Fruit fly (Drosophila melanogaster) whole organism, adult: ENCODE measurements around the gene CG15145.

Source experiments
- CG11617 ChIP-seq: fragments of 200-800 bp; sonication (Bioruptor generic); optimal IDR thresholded peaks from 2 replicates; lab custom pipeline; 2017; ENCODE audit warnings: mild to moderate bottlenecking, missing biosample characterization, missing genetic modification reagents, missing genetic modification characterization
- CG12768 ChIP-seq: fragments of 200-800 bp; sonication (Bioruptor generic); optimal IDR thresholded peaks from 2 replicates; lab custom pipeline; 2017; ENCODE audit warnings: missing biosample characterization, missing genetic modification characterization, mild to moderate bottlenecking, moderate library complexity, missing genetic modification reagents
- CG14711 ChIP-seq: fragments of 200-800 bp; sonication (Bioruptor generic); optimal IDR thresholded peaks from 2 replicates; lab custom pipeline; 2018; ENCODE audit warnings: missing biosample characterization, mild to moderate bottlenecking, missing genetic modification characterization, moderate library complexity
- CG1620 ChIP-seq: fragments of 200-800 bp; sonication (Bioruptor generic); optimal IDR thresholded peaks from 2 replicates; lab custom pipeline; 2016; ENCODE audit warnings: missing biosample characterization, missing genetic modification characterization
- CG33017 ChIP-seq: fragments of 200-800 bp; sonication (Bioruptor generic); optimal IDR thresholded peaks from 2 replicates; lab custom pipeline; 2018; ENCODE audit warnings: missing biosample characterization, mild to moderate bottlenecking, missing genetic modification characterization, moderate library complexity
- CG5204 ChIP-seq: fragments of 200-800 bp; sonication (Bioruptor generic); optimal IDR thresholded peaks from 2 replicates; lab custom pipeline; 2016; ENCODE audit warnings: missing biosample characterization, missing genetic modification characterization
- CG7045 ChIP-seq: fragments of 200-800 bp; sonication (Bioruptor generic); optimal IDR thresholded peaks from 2 replicates; lab custom pipeline; 2017; ENCODE audit warnings: missing biosample characterization, mild to moderate bottlenecking, missing genetic modification characterization
- CG7101 ChIP-seq: fragments of 200-800 bp; sonication (Bioruptor generic); optimal IDR thresholded peaks from 2 replicates; lab custom pipeline; 2018; ENCODE audit warnings: missing biosample characterization, mild to moderate bottlenecking, missing genetic modification characterization, moderate library complexity
- Clk ChIP-seq: fragments of 200-800 bp; sonication (Bioruptor generic); optimal IDR thresholded peaks from 2 replicates; lab custom pipeline; 2017; ENCODE audit warnings: missing biosample characterization, missing genetic modification characterization
- Crg-1 ChIP-seq: fragments of 200-800 bp; sonication (Bioruptor generic); optimal IDR thresholded peaks from 2 replicates; lab custom pipeline; 2016; ENCODE audit warnings: missing biosample characterization, missing genetic modification characterization
- Hr96 ChIP-seq: fragments of 200-800 bp; sonication (Bioruptor generic); optimal IDR thresholded peaks from 2 replicates; lab custom pipeline; 2016; ENCODE audit warnings: missing biosample characterization, missing genetic modification characterization
- Mnt ChIP-seq: fragments of 200-800 bp; sonication (Bioruptor generic); optimal IDR thresholded peaks from 2 replicates; lab custom pipeline; 2016; ENCODE audit warnings: missing biosample characterization, mild to moderate bottlenecking, missing genetic modification characterization
- bab1 ChIP-seq: fragments of 200-800 bp; sonication (Bioruptor generic); optimal IDR thresholded peaks from 3 replicates; lab custom pipeline; 2019; ENCODE audit warnings: missing biosample characterization, mild to moderate bottlenecking, missing genetic modification characterization, moderate library complexity
- cic ChIP-seq: fragments of 200-800 bp; sonication (Bioruptor generic); optimal IDR thresholded peaks from 2 replicates; lab custom pipeline; 2017; ENCODE audit warnings: missing biosample characterization, mild to moderate bottlenecking, missing genetic modification characterization, moderate library complexity
- cnc ChIP-seq, 2 experiments: fragments of >200 bp; optimal IDR thresholded peaks; 2 replicates each; lab custom pipeline; 2017
- kay ChIP-seq: fragments of 200-800 bp; sonication (Bioruptor generic); peaks from one replicate; lab custom pipeline; 2016; ENCODE audit warnings: missing biosample characterization, missing genetic modification characterization, borderline replicate concordance
- ovo ChIP-seq: fragments of 200-800 bp; sonication (Bioruptor generic); optimal IDR thresholded peaks from 2 replicates; lab custom pipeline; 2016; ENCODE audit warnings: missing biosample characterization, missing genetic modification characterization
- pad ChIP-seq: fragments of 200-800 bp; sonication (Bioruptor generic); optimal IDR thresholded peaks from 3 replicates; lab custom pipeline; 2017; ENCODE audit warnings: missing biosample characterization, missing genetic modification characterization, mild to moderate bottlenecking, moderate library complexity, missing genetic modification reagents
- tj ChIP-seq: fragments of 200-800 bp; sonication (Bioruptor generic); optimal IDR thresholded peaks from 3 replicates; lab custom pipeline; 2017; ENCODE audit warnings: missing biosample characterization, mild to moderate bottlenecking, missing genetic modification characterization, moderate library complexity
- toe ChIP-seq: fragments of 200-800 bp; sonication (Bioruptor generic); optimal IDR thresholded peaks from 2 replicates; lab custom pipeline; 2016; ENCODE audit warnings: missing biosample characterization, missing genetic modification characterization

Gene CG15145

dm6 chr2L:17497108-17497507 is 34.9 kb downstream of the CG15145 start, which contains the start of gene qua:
qua (minus strand) TSS chr2L:17497208.
- TF ChIP-seq bab1 (no peak), tj (GFP tag; lab: Kevin White, UChicago) (no peak), Clk (no peak), cic (GFP tag; lab: Kevin White, UChicago) (no peak), Hr96 (no peak), CG11617 (GFP tag; lab: Kevin White, UChicago) (no peak), CG14711 (no peak), kay (no peak), CG5204 (no peak), CG1620 (GFP tag; lab: Kevin White, UChicago) (no peak), CG7101 (tag; lab: Kevin White, UChicago) (no peak), toe (GFP tag; lab: Kevin White, UChicago) (no peak), CG7045 (no peak)

dm6 chr2L:17495759-17496158 is 36.3 kb downstream of the CG15145 start:
- TF ChIP-seq CG33017 (tag; lab: Kevin White, UChicago) (no peak), CG1620 (GFP tag; lab: Kevin White, UChicago) (no peak), kay (no peak), tj (GFP tag; lab: Kevin White, UChicago) (no peak), cnc (optimal IDR thresholded peaks at IDR 0.05; lab: Kevin White, UChicago) (no peak), Crg-1 (no peak)

- no peak for TF ChIP-seq CG7101 (tag; lab: Kevin White, UChicago)
- no peak for TF ChIP-seq bab1
- TF ChIP-seq Clk, result no peak
These were observed 39.4 kb downstream of the CG15145 start for dm6 chr2L:17492680-17493079.

- TF ChIP-seq ovo (no peak), CG5204 (no peak), CG14711 (no peak), bab1 (no peak), toe (GFP tag; lab: Kevin White, UChicago) (no peak), Mnt (GFP tag; lab: Kevin White, UChicago) (no peak)
These were observed 45.8 kb downstream of the CG15145 start, which contains the start of gene CG43220 for dm6 chr2L:17486264-17486663. CG43220 (plus strand) TSS chr2L:17486564.

- TF ChIP-seq CG7101 (tag; lab: Kevin White, UChicago) (no peak), ovo (no peak), CG33017 (tag; lab: Kevin White, UChicago) (no peak), CG1620 (GFP tag; lab: Kevin White, UChicago) (no peak), CG14711 (no peak), Clk (no peak), Mnt (GFP tag; lab: Kevin White, UChicago) (no peak), tj (GFP tag; lab: Kevin White, UChicago) (no peak), CG7045 (no peak), CG11617 (GFP tag; lab: Kevin White, UChicago) (no peak), cnc (optimal IDR thresholded peaks at IDR 0.05; lab: Kevin White, UChicago) (no peak), Crg-1 (no peak), CG12768 (GFP tag; lab: Kevin White, UChicago) (no peak), bab1 (no peak), pad (GFP tag; lab: Kevin White, UChicago) (no peak)
These were observed 46.6 kb downstream of the CG15145 start, which contains the start of the genes CG43221 and CG43645 for dm6 chr2L:17485457-17485856. CG43221 (plus strand) TSS chr2L:17485757. CG43645 (plus strand) TSS chr2L:17485757.

- TF ChIP-seq Mnt (GFP tag; lab: Kevin White, UChicago), result peak; percentile 80
- peak; percentile 85 for TF ChIP-seq CG5204
- peak; percentile 79 for TF ChIP-seq Clk
- TF ChIP-seq kay, result peak; percentile 58
- peak; percentile 89 for TF ChIP-seq CG7045
- peak; percentile 87 for TF ChIP-seq CG11617 (GFP tag; lab: Kevin White, UChicago)
- peak; percentile 92 for TF ChIP-seq CG1620 (GFP tag; lab: Kevin White, UChicago)
- peak; percentile 95 for TF ChIP-seq toe (GFP tag; lab: Kevin White, UChicago)
- TF ChIP-seq bab1, result peak; percentile 90
- TF ChIP-seq CG7101 (tag; lab: Kevin White, UChicago), result peak; percentile 85
- TF ChIP-seq pad (GFP tag; lab: Kevin White, UChicago), result peak; percentile 71
- TF ChIP-seq CG33017 (tag; lab: Kevin White, UChicago), result peak; percentile 84
- peak; percentile 89 for TF ChIP-seq CG12768 (GFP tag; lab: Kevin White, UChicago)
- peak; percentile 92 for TF ChIP-seq Hr96
- peak; percentile 94 for TF ChIP-seq tj (GFP tag; lab: Kevin White, UChicago)
- TF ChIP-seq CG14711, result peak; percentile 83
- no peak for TF ChIP-seq cnc (optimal IDR thresholded peaks at IDR 0.05; lab: Kevin White, UChicago)
- peak; percentile 15 for TF ChIP-seq cic (GFP tag; lab: Kevin White, UChicago)
- peak; percentile 94 for TF ChIP-seq Crg-1
- peak; percentile 65 for TF ChIP-seq ovo
These were observed 47.9 kb downstream of the CG15145 start, which contains the start of the genes GCS2beta and CG5131 for dm6 chr2L:17484174-17484573. GCS2beta (minus strand) TSS chr2L:17484307. CG5131 (plus strand) TSS chr2L:17484501.

dm6 chr2L:17480943-17481580 is 51.0 kb downstream of the CG15145 start, which contains the start of the genes fws and Lamtor3:
fws (minus strand) TSS chr2L:17481029.
Lamtor3 (plus strand) TSS chr2L:17481231.
- peak; percentile 84 for TF ChIP-seq tj (GFP tag; lab: Kevin White, UChicago)
- peak; percentile 81 for TF ChIP-seq CG1620 (GFP tag; lab: Kevin White, UChicago)
- peak; percentile 64 for TF ChIP-seq ovo
- peak; percentile 84 for TF ChIP-seq kay
- TF ChIP-seq Clk, result peak; percentile 94
- peak; percentile 99 for TF ChIP-seq CG7101 (tag; lab: Kevin White, UChicago)
- peak; percentile 97 for TF ChIP-seq CG12768 (GFP tag; lab: Kevin White, UChicago)
- peak; percentile 97 for TF ChIP-seq bab1
- peak; percentile 96 for TF ChIP-seq CG11617 (GFP tag; lab: Kevin White, UChicago)
- TF ChIP-seq CG14711, result peak; percentile 98
- TF ChIP-seq Hr96, result no peak
- TF ChIP-seq CG33017 (tag; lab: Kevin White, UChicago), result peak; percentile 98
- no peak for TF ChIP-seq cnc (optimal IDR thresholded peaks at IDR 0.05; lab: Kevin White, UChicago)
- peak; percentile 97 for TF ChIP-seq CG7045
- TF ChIP-seq toe (GFP tag; lab: Kevin White, UChicago), result peak; percentile 75
- no peak for TF ChIP-seq CG5204
- TF ChIP-seq Crg-1, result peak; percentile 94
- peak; percentile 42 for TF ChIP-seq cic (GFP tag; lab: Kevin White, UChicago)
- peak; percentile 86 for TF ChIP-seq Mnt (GFP tag; lab: Kevin White, UChicago)
- peak; percentile 90 for TF ChIP-seq pad (GFP tag; lab: Kevin White, UChicago)
